Worm (Caenorhabditis elegans) whole organism, L4 larva: ENCODE measurements around the gene cpna-3.

Experiments used
- R02D3.7 ChIP-seq: fragments of 150-350 bp; sonication (generic microtip); optimal IDR thresholded peaks from 3 replicates; lab custom pipeline; 2014; ENCODE audit warnings: missing biosample characterization, missing genetic modification characterization
- aly-2 ChIP-seq: sonication (generic microtip); optimal IDR thresholded peaks from 2 replicates; lab custom pipeline; 2018; ENCODE audit warnings: missing biosample characterization, missing genetic modification characterization
- ceh-44 ChIP-seq: fragments of 200-800 bp; sonication (Bioruptor generic); IDR thresholded peaks from 2 replicates; pipeline ENCODE4 v1.3.6; 2022; ENCODE audit warnings: missing genetic modification reagents, missing genetic modification characterization, missing compliant biosample characterization
- ceh-82 ChIP-seq: sonication (generic microtip); optimal IDR thresholded peaks from 2 replicates; lab custom pipeline; 2017; ENCODE audit warnings: missing biosample characterization, missing genetic modification characterization
- unc-62 ChIP-seq, 3 experiments: fragments of 150-350 bp in 1 of 3; sonication (generic microtip); optimal IDR thresholded peaks in 2 of 3; peaks in 1 of 3; 1 replicate in 1 of 3; 2 replicates in 2 of 3; lab custom pipeline; 2014 to 2017; ENCODE audit warnings: missing biosample characterization in 3 of 3, missing genetic modification characterization in 3 of 3, missing genetic modification reagents in 3 of 3, missing genotype in 1 of 3

ce11 chrIV:9118792-9119191 is 22.1 kb downstream of the cpna-3 start, which contains the start of gene nrfl-1:
- TF ChIP-seq ceh-82 (tag; lab: Kevin White, UChicago) (no peak), R02D3.7 (tag; lab: Kevin White, UChicago) (no peak), unc-62 (GFP tag; optimal IDR thresholded peaks at IDR 0.05 in 1 of 2; lab: Kevin White, UChicago) (no peak), unc-62 (tag; optimal IDR thresholded peaks at IDR 0.05; lab: Kevin White, UChicago) (no peak), ceh-44 (GFP tag; lab: Robert Waterston, UW) (no peak), aly-2 (tag; lab: Kevin White, UChicago) (no peak)
